Worm (Caenorhabditis elegans) whole organism, young adult: ENCODE measurements around the gene B0024.4.
A peak's percentile ranks its signal among the peaks of the same experiment; 100 is the strongest.

ENCODE experiments used
- B0019.2 ChIP-seq: fragments of 200-800 bp; sonication (Bioruptor generic); conservative IDR thresholded peaks from 2 replicates; pipeline ENCODE4 v1.3.6; 2022; ENCODE audit warnings: missing genetic modification reagents, missing genetic modification characterization, missing compliant biosample characterization
- C06A6.2 ChIP-seq: fragments of 200-800 bp; sonication (Bioruptor generic); conservative IDR thresholded peaks from 2 replicates; pipeline ENCODE4 v1.3.6; 2022; ENCODE audit warnings: missing genetic modification characterization, missing compliant biosample characterization
- D2030.7 ChIP-seq: fragments of 200-800 bp; sonication (Bioruptor generic); IDR thresholded peaks from 2 replicates; pipeline ENCODE4 v1.3.6; 2022; ENCODE audit warnings: missing genetic modification reagents, missing genetic modification characterization, missing compliant biosample characterization
- F10E7.11 ChIP-seq: sonication (generic microtip); optimal IDR thresholded peaks from 2 replicates; lab custom pipeline; 2017; ENCODE audit warnings: mild to moderate bottlenecking, missing genetic modification characterization, moderate library complexity, missing compliant biosample characterization
- F23B12.7 ChIP-seq: sonication (generic microtip); optimal IDR thresholded peaks from 2 replicates; lab custom pipeline; 2017; ENCODE audit warnings: missing genetic modification characterization, mild to moderate bottlenecking, missing compliant biosample characterization, antibody characterized with exemption, moderate library complexity; ENCODE audit not compliant: insufficient read depth
- F52B5.7 ChIP-seq: sonication (generic microtip); optimal IDR thresholded peaks from 2 replicates; lab custom pipeline; 2016; ENCODE audit warnings: mild to moderate bottlenecking, missing genetic modification characterization, missing compliant biosample characterization
- F55B11.4 ChIP-seq: sonication (generic microtip); optimal IDR thresholded peaks from 2 replicates; lab custom pipeline; 2016; ENCODE audit warnings: missing compliant biosample characterization, missing genetic modification characterization, borderline replicate concordance; ENCODE audit not compliant: insufficient read depth
- T26A5.8 ChIP-seq: sonication (generic microtip); optimal IDR thresholded peaks from 2 replicates; lab custom pipeline; 2016; ENCODE audit warnings: missing genetic modification characterization, missing compliant biosample characterization
- Y56A3A.18 ChIP-seq: fragments of 200-800 bp; sonication (Bioruptor generic); IDR thresholded peaks from 2 replicates; pipeline ENCODE4 v1.3.6; 2022; ENCODE audit warnings: missing genetic modification reagents, missing genetic modification characterization, missing compliant biosample characterization
- atf-7 ChIP-seq: sonication (generic microtip); optimal IDR thresholded peaks from 2 replicates; lab custom pipeline; 2017; ENCODE audit warnings: mild to moderate bottlenecking, missing genetic modification characterization, missing compliant biosample characterization
- bed-2 ChIP-seq: fragments of 200-800 bp; sonication (Bioruptor generic); IDR thresholded peaks from 2 replicates; pipeline ENCODE4 v1.3.6; 2022; ENCODE audit warnings: missing genetic modification reagents, missing genetic modification characterization, missing compliant biosample characterization
- cebp-1 ChIP-seq, 2 experiments: fragments of 200-800 bp in 1 of 2; sonication (Bioruptor generic) in 1 of 2; sonication (generic microtip) in 1 of 2; IDR thresholded peaks in 1 of 2; optimal IDR thresholded peaks in 1 of 2; 2 replicates each; pipeline versions ENCODE4 v1.3.6 to Lab custom; 2017 to 2022; ENCODE audit warnings: missing compliant biosample characterization in 2 of 2, missing genetic modification characterization in 2 of 2, mild to moderate bottlenecking in 1 of 2, missing genetic modification reagents in 1 of 2, moderate library complexity in 1 of 2
- ceh-58 ChIP-seq: fragments of 200-800 bp; sonication (Bioruptor generic); IDR thresholded peaks from 2 replicates; pipeline ENCODE4 v1.3.6; 2022; ENCODE audit warnings: missing genetic modification characterization, missing compliant biosample characterization
- chd-7 ChIP-seq: sonication (generic microtip); optimal IDR thresholded peaks from 2 replicates; lab custom pipeline; 2016; ENCODE audit warnings: mild to moderate bottlenecking, missing genetic modification characterization, moderate library complexity, missing compliant biosample characterization
- dox-1 ChIP-seq: fragments of 200-800 bp; sonication (Bioruptor generic); IDR thresholded peaks from 2 replicates; pipeline ENCODE4 v1.3.6; 2022; ENCODE audit warnings: missing genetic modification reagents, missing genetic modification characterization, missing compliant biosample characterization
- egl-44 ChIP-seq: fragments of 200-800 bp; sonication (Bioruptor generic); IDR thresholded peaks from 2 replicates; pipeline ENCODE4 v1.3.6; 2022; ENCODE audit warnings: missing genetic modification reagents, missing genetic modification characterization, missing compliant biosample characterization
- egrh-3 ChIP-seq: fragments of 200-800 bp; sonication (Bioruptor generic); IDR thresholded peaks from 2 replicates; pipeline ENCODE4 v1.3.6; 2022; ENCODE audit warnings: missing genetic modification reagents, missing genetic modification characterization, missing compliant biosample characterization
- ets-4 ChIP-seq: fragments of 200-800 bp; sonication (Bioruptor generic); optimal IDR thresholded peaks from 2 replicates; lab custom pipeline; 2018; ENCODE audit warnings: mild to moderate bottlenecking, missing genetic modification characterization, missing compliant biosample characterization
- hsf-1 ChIP-seq: fragments of 200-800 bp; sonication (Bioruptor generic); IDR thresholded peaks from 2 replicates; pipeline ENCODE4 v1.3.6; 2022; ENCODE audit warnings: missing genetic modification reagents, missing genetic modification characterization, missing compliant biosample characterization
- let-607 ChIP-seq, 2 experiments: fragments of 200-800 bp in 1 of 2; sonication (Bioruptor generic) in 1 of 2; sonication (generic microtip) in 1 of 2; optimal IDR thresholded peaks; 2 replicates each; lab custom pipeline; 2016 to 2018; ENCODE audit warnings: mild to moderate bottlenecking in 2 of 2, missing compliant biosample characterization in 2 of 2, missing genetic modification characterization in 2 of 2, moderate library complexity in 2 of 2, missing genotype in 1 of 2
- lin-40 ChIP-seq: sonication (generic microtip); optimal IDR thresholded peaks from 2 replicates; lab custom pipeline; 2016; ENCODE audit warnings: missing genetic modification characterization, mild to moderate bottlenecking, missing compliant biosample characterization, missing genotype, missing genetic modification reagents
- lsl-1 ChIP-seq: fragments of 200-800 bp; sonication (Bioruptor generic); optimal IDR thresholded peaks from 2 replicates; lab custom pipeline; 2018; ENCODE audit warnings: mild to moderate bottlenecking, missing genetic modification characterization, moderate library complexity, missing compliant biosample characterization
- madf-3 ChIP-seq: fragments of 200-800 bp; sonication (Bioruptor generic); IDR thresholded peaks from 2 replicates; pipeline ENCODE4 v1.3.6; 2022; ENCODE audit warnings: missing genetic modification reagents, missing genetic modification characterization, missing compliant biosample characterization
- madf-6 ChIP-seq: fragments of 200-800 bp; sonication (Bioruptor generic); IDR thresholded peaks from 2 replicates; pipeline ENCODE4 v1.3.6; 2022; ENCODE audit warnings: missing genetic modification reagents, missing genetic modification characterization, missing compliant biosample characterization
- mcd-1 ChIP-seq: fragments of 200-800 bp; sonication (Bioruptor generic); IDR thresholded peaks from 2 replicates; pipeline ENCODE4 v1.3.6; 2022; ENCODE audit warnings: missing genetic modification reagents, missing genetic modification characterization, missing compliant biosample characterization
- mes-4 ChIP-seq: sonication (generic microtip); optimal IDR thresholded peaks from 2 replicates; lab custom pipeline; 2016; ENCODE audit warnings: missing genotype, missing genetic modification characterization, missing compliant biosample characterization
- nhr-120 ChIP-seq: fragments of 200-800 bp; sonication (Bioruptor generic); IDR thresholded peaks from 2 replicates; pipeline ENCODE4 v1.3.6; 2022; ENCODE audit warnings: missing genetic modification characterization, missing compliant biosample characterization
- nhr-80 ChIP-seq: sonication (generic microtip); optimal IDR thresholded peaks from 2 replicates; lab custom pipeline; 2016; ENCODE audit warnings: missing genetic modification characterization, missing compliant biosample characterization
- nhr-90 ChIP-seq: sonication (generic microtip); optimal IDR thresholded peaks from 2 replicates; lab custom pipeline; 2016; ENCODE audit warnings: missing genotype, mild to moderate bottlenecking, missing genetic modification characterization, missing compliant biosample characterization
- pbrm-1 ChIP-seq: fragments of 200-800 bp; sonication (Bioruptor generic); IDR thresholded peaks from 2 replicates; pipeline ENCODE4 v1.3.6; 2022; ENCODE audit warnings: missing genetic modification reagents, missing genetic modification characterization, missing compliant biosample characterization
- snpc-1.1 ChIP-seq: sonication (generic microtip); optimal IDR thresholded peaks from 2 replicates; lab custom pipeline; 2017; ENCODE audit warnings: missing genetic modification characterization, mild to moderate bottlenecking, missing compliant biosample characterization, antibody characterized with exemption, moderate library complexity, missing genotype, missing genetic modification reagents; ENCODE audit not compliant: insufficient read depth
- snpc-1.3 ChIP-seq: sonication (generic microtip); optimal IDR thresholded peaks from 2 replicates; lab custom pipeline; 2017; ENCODE audit warnings: missing genetic modification characterization, mild to moderate bottlenecking, missing compliant biosample characterization, antibody characterized with exemption, moderate library complexity, missing genotype, missing genetic modification reagents; ENCODE audit not compliant: insufficient read depth
- snpc-3.4 ChIP-seq: sonication (generic microtip); optimal IDR thresholded peaks from 2 replicates; lab custom pipeline; 2017; ENCODE audit warnings: missing genetic modification characterization, mild to moderate bottlenecking, missing compliant biosample characterization, antibody characterized with exemption, moderate library complexity, missing genotype, missing genetic modification reagents
- snpc-4 ChIP-seq, 5 experiments: fragments of 150-350 bp in 1 of 5; sonication (generic microtip) in 4 of 5; optimal IDR thresholded peaks; 2 replicates each; lab custom pipeline; 2014 to 2018; ENCODE audit warnings: missing genetic modification characterization in 5 of 5, missing biosample characterization in 3 of 5, antibody characterized with exemption in 2 of 5, mild to moderate bottlenecking in 2 of 5, missing compliant biosample characterization in 2 of 5, missing genotype in 2 of 5, moderate library complexity in 2 of 5, missing genetic modification reagents in 1 of 5
- tbp1 ChIP-seq: fragments of 200-800 bp; sonication (Bioruptor generic); optimal IDR thresholded peaks from 2 replicates; lab custom pipeline; 2018; ENCODE audit warnings: mild to moderate bottlenecking, missing genetic modification characterization, missing compliant biosample characterization
- unc-130 ChIP-seq: sonication (generic microtip); optimal IDR thresholded peaks from 2 replicates; lab custom pipeline; 2016; ENCODE audit warnings: missing genetic modification reagents, missing genetic modification characterization, missing compliant biosample characterization
- unc-62 ChIP-seq: fragments of 150-350 bp; optimal IDR thresholded peaks from 2 replicates; lab custom pipeline; 2014; ENCODE audit warnings: missing biosample characterization, missing genetic modification reagents, missing genetic modification characterization
- ztf-18 ChIP-seq: sonication (generic microtip); optimal IDR thresholded peaks from 2 replicates; lab custom pipeline; 2016; ENCODE audit warnings: missing genotype, mild to moderate bottlenecking, missing genetic modification characterization, missing compliant biosample characterization
- ztf-22 ChIP-seq: fragments of 200-800 bp; sonication (Bioruptor generic); optimal IDR thresholded peaks from 2 replicates; lab custom pipeline; 2018; ENCODE audit warnings: mild to moderate bottlenecking, missing genetic modification characterization, moderate library complexity, missing compliant biosample characterization

B0024.4 gene

DNA sequence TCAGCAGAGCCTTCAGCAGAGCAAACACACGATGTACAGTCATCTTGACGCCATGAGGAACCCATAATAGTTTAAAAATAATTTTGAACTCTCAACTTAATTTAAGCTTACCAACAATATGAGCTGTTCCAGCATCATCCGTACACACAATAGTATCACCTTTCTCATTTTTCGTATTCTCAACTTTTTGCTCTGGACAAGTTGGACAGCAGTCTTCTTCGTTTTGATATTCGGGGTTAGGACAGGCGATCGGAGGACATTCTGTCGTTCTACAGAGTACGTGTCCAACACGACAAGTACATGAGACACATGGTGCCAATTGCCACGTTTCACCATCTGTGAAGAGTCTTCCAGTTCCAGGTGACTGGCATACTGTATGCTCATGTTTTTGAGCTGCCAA, 26.3 kb downstream of the B0024.4 start:
- TF ChIP-seq lin-40 (no peak), ceh-58 (GFP tag; lab: Robert Waterston, UW) (no peak), nhr-120 (GFP tag; lab: Robert Waterston, UW) (no peak), egrh-3 (GFP tag; lab: Robert Waterston, UW) (no peak)

ce11 chrV:10328080-10328479, 30.9 kb downstream of the B0024.4 start:
- TF ChIP-seq madf-6 (GFP tag; lab: Robert Waterston, UW) (no peak), bed-2 (GFP tag; lab: Robert Waterston, UW) (no peak), tbp1 (GFP tag; lab: Kevin White, UChicago) (no peak), D2030.7 (GFP tag; lab: Robert Waterston, UW) (no peak), ztf-18 (tag; lab: Kevin White, UChicago) (no peak), unc-130 (no peak), chd-7 (tag; lab: Kevin White, UChicago) (no peak), hsf-1 (GFP tag; lab: Robert Waterston, UW) (no peak)
- TF ChIP-seq, all 124 proteins: peak for 0

- TF ChIP-seq B0019.2 (GFP tag; lab: Robert Waterston, UW) (no peak), madf-3 (0 out of 2 replicates have a peak, but pooled peaks have one; percentile 22)
These were observed 34.8 kb downstream of the B0024.4 start, which contains the start of gene crm-1 for ce11 chrV:10332012-10332411. Gene crm-1, minus strand, starts transcription at chrV:10332112.

ce11 chrV:10333843-10334242, 36.6 kb downstream of the B0024.4 start:
- TF ChIP-seq egl-44 (GFP tag; lab: Robert Waterston, UW) (0 out of 2 replicates have a peak, but pooled peaks have one; percentile 17), snpc-1.3 (tag; lab: Kevin White, UChicago) (no peak), C06A6.2 (GFP tag; lab: Robert Waterston, UW) (0 out of 2 replicates have a peak, but pooled peaks have one; percentile 11), atf-7 (peak; percentile 78), cebp-1 (GFP tag; IDR thresholded peaks at IDR 0.05; lab: Robert Waterston, UW) (no peak), cebp-1 (tag; optimal IDR thresholded peaks at IDR 0.05; lab: Kevin White, UChicago) (peak; percentile 57), nhr-90 (tag; lab: Kevin White, UChicago) (peak; percentile 17), let-607 (tag; optimal IDR thresholded peaks at IDR 0.05; lab: Kevin White, UChicago) (peak; percentile 33 to 43), ets-4 (GFP tag; lab: Kevin White, UChicago) (peak; percentile 60), tbp1 (GFP tag; lab: Kevin White, UChicago) (peak; percentile 6), ztf-22 (GFP tag; lab: Kevin White, UChicago) (peak; percentile 63), T26A5.8 (no peak), nhr-80 (peak; percentile 97), dox-1 (GFP tag; lab: Robert Waterston, UW) (peak; percentile 17; the same call in 1 of the 2 replicates), Y56A3A.18 (no peak), unc-62 (peak; percentile 71)
- TF ChIP-seq, all 124 proteins: peak for 12

DNA sequence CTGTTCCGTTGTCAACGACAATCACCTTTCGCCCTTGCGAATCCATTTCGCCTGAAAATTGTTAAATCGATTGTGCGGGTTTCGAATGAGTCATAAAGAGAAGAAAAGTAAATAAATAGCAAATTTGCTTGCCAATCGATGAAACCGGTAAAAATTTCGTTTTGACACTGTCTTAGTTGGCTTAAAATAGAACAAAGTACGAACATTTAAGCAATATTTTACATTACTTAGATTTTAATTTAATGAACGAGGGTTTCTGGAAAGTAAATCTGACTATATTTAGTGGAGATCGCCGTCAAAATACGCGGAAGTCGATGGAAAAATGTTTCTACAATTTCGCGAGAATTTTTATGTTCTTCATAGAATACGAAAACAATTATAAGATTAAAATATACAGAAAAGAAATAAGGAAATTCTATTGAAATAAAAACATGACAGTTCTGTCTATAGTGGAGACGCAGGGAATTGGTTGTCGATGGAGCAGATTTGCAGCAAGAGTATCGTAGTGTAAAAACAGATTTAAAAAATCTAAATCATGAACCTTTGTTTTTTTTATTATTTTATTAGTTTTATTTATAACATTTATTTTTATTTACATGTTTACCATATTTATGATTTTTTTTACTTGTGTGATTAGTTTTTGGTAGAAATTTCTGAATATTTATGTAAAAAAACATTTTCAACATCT, 41.2 kb downstream of the B0024.4 start, which contains the start of gene arx-2:
TSS of gene arx-2 (minus strand) at position 51 of the 688 bp plus-strand sequence.
- peak; percentile 43 for TF ChIP-seq ztf-18 (tag; lab: Kevin White, UChicago)
- no peak for TF ChIP-seq snpc-3.4
- no peak for TF ChIP-seq F52B5.7 (tag; lab: Kevin White, UChicago)
- peak; percentile 7 for TF ChIP-seq nhr-80
- no peak for TF ChIP-seq mes-4 (tag; lab: Kevin White, UChicago)
- peak; percentile 5 for TF ChIP-seq lsl-1
- TF ChIP-seq snpc-1.1: peak; percentile 17
- peak; percentile 61 for TF ChIP-seq mcd-1
- no peak for TF ChIP-seq pbrm-1 (GFP tag; lab: Robert Waterston, UW)
- peak; percentile 38 for TF ChIP-seq F23B12.7 (tag; lab: Kevin White, UChicago)
- no peak for TF ChIP-seq F10E7.11 (tag; lab: Kevin White, UChicago)
- TF ChIP-seq F55B11.4 (tag; lab: Kevin White, UChicago): no peak
- TF ChIP-seq snpc-4 (GFP tag; optimal IDR thresholded peaks at IDR 0.05; lab: Kevin White, UChicago): no peak
- peak in 1 of 4 experiments; percentile 15 for TF ChIP-seq snpc-4 (tag; optimal IDR thresholded peaks at IDR 0.05; lab: Kevin White, UChicago)
